Comparison of ENCODE assay signal across 1 fruit fly cellular context in genomic region chr3R:8960329-8960728, dm6.
TF ChIP-seq lines count a peak whose summit lies in the region.

No protein-coding gene starts in this region.

TF ChIP-seq in whole organism, embryonic, 481 proteins besides CTCF, POLR2A, EP300 and RAD21 (continued from another document):
- TF ChIP-seq NC2β (GFP tag; optimal IDR thresholded peaks at IDR 0.05; lab: Kevin White, UChicago) (no peak), lbe (GFP tag; optimal IDR thresholded peaks at IDR 0.05; lab: Kevin White, UChicago) (no peak), CG10431 (GFP tag; optimal IDR thresholded peaks at IDR 0.05; lab: Kevin White, UChicago) (no peak), zen (tag; optimal IDR thresholded peaks at IDR 0.05; lab: Kevin White, UChicago) (peak; percentile 55), grau (tag; optimal IDR thresholded peaks at IDR 0.05; lab: Kevin White, UChicago) (peak; percentile 66), Jarid2 (GFP tag; optimal IDR thresholded peaks at IDR 0.05; lab: Kevin White, UChicago) (peak; percentile 7), CG12219 (GFP tag; optimal IDR thresholded peaks at IDR 0.05; lab: Kevin White, UChicago) (peak; percentile 32), CG4404 (GFP tag; IDR thresholded peaks at IDR 0.05; lab: Robert Waterston, UW) (peak; percentile 26; the same call in 1 of the 2 replicates), Dek (tag; optimal IDR thresholded peaks at IDR 0.05; lab: Kevin White, UChicago) (peak; percentile 26), Deaf1 (tag; optimal IDR thresholded peaks at IDR 0.05; lab: Kevin White, UChicago) (peak; percentile 35), Opbp (GFP tag; IDR thresholded peaks at IDR 0.05; lab: Robert Waterston, UW; ENCODE audit: partially characterized antibody) (no peak), CG6689 (GFP tag; IDR thresholded peaks at IDR 0.05; lab: Robert Waterston, UW) (peak; percentile 33), Bdp1 (GFP tag; optimal IDR thresholded peaks at IDR 0.05; lab: Kevin White, UChicago) (no peak), CG10959 (GFP tag; IDR thresholded peaks at IDR 0.05; lab: Robert Waterston, UW) (no peak), slbo (GFP tag; IDR thresholded peaks at IDR 0.05; lab: Robert Waterston, UW) (no peak), CG10565 (GFP tag; optimal IDR thresholded peaks at IDR 0.05; lab: Kevin White, UChicago) (no peak), CG4328 (GFP tag; optimal IDR thresholded peaks at IDR 0.05; lab: Kevin White, UChicago) (no peak), Sry-β (GFP tag; optimal IDR thresholded peaks at IDR 0.05; lab: Kevin White, UChicago) (no peak), peb (GFP tag; IDR thresholded peaks at IDR 0.05; lab: Robert Waterston, UW) (0 out of 2 replicates have a peak, but pooled peaks have one; percentile 30), D (optimal IDR thresholded peaks at IDR 0.05; lab: Kevin White, UChicago) (no peak), D (GFP tag; optimal IDR thresholded peaks at IDR 0.05; lab: Kevin White, UChicago) (peak; percentile 53), sqz (GFP tag; optimal IDR thresholded peaks at IDR 0.05; lab: Kevin White, UChicago) (peak; percentile 11), fd96Cb (tag; optimal IDR thresholded peaks at IDR 0.05; lab: Kevin White, UChicago) (peak; percentile 47), trem (tag; optimal IDR thresholded peaks at IDR 0.05; lab: Kevin White, UChicago) (peak; percentile 44), ftz-f1 (GFP tag; optimal IDR thresholded peaks at IDR 0.05; lab: Kevin White, UChicago) (no peak), CG3407 (GFP tag; optimal IDR thresholded peaks at IDR 0.05; lab: Kevin White, UChicago) (peak; percentile 39), Dfd (GFP tag; optimal IDR thresholded peaks at IDR 0.05; lab: Kevin White, UChicago) (no peak), stc (GFP tag; IDR thresholded peaks at IDR 0.05; lab: Robert Waterston, UW) (peak; percentile 65; the same call in 1 of the 2 replicates), CG7928 (GFP tag; optimal IDR thresholded peaks at IDR 0.05; lab: Kevin White, UChicago) (no peak), dmrt11E (tag; optimal IDR thresholded peaks at IDR 0.05; lab: Kevin White, UChicago) (peak; percentile 57), CG8924 (tag; optimal IDR thresholded peaks at IDR 0.05; lab: Kevin White, UChicago) (peak; percentile 71), bigmax (GFP tag; optimal IDR thresholded peaks at IDR 0.05; lab: Kevin White, UChicago) (no peak), CG31365 (tag; optimal IDR thresholded peaks at IDR 0.05; lab: Kevin White, UChicago) (no peak), run (tag; optimal IDR thresholded peaks at IDR 0.05; lab: Kevin White, UChicago) (peak; percentile 47), CG11093 (GFP tag; IDR thresholded peaks at IDR 0.05; lab: Robert Waterston, UW) (no peak), crc (GFP tag; optimal IDR thresholded peaks at IDR 0.05; lab: Kevin White, UChicago) (no peak), gem (tag; optimal IDR thresholded peaks at IDR 0.05; lab: Kevin White, UChicago) (peak; percentile 85), danr (GFP tag; IDR thresholded peaks at IDR 0.05; lab: Robert Waterston, UW) (no peak), CG12071 (GFP tag; optimal IDR thresholded peaks at IDR 0.05; lab: Kevin White, UChicago) (no peak), eve (GFP tag; optimal IDR thresholded peaks at IDR 0.05; lab: Kevin White, UChicago) (peak in 1 of 2 experiments; percentile 32), CG10979 (tag; optimal IDR thresholded peaks at IDR 0.05; lab: Kevin White, UChicago) (peak; percentile 63), twi (tag; optimal IDR thresholded peaks at IDR 0.05; lab: Kevin White, UChicago) (peak; percentile 5), dysf (GFP tag; IDR thresholded peaks at IDR 0.05; lab: Robert Waterston, UW) (peak; percentile 72), HmgD (GFP tag; optimal IDR thresholded peaks at IDR 0.05; lab: Kevin White, UChicago) (no peak), Dbx (GFP tag; IDR thresholded peaks at IDR 0.05; lab: Robert Waterston, UW) (no peak), CG12659 (GFP tag; optimal IDR thresholded peaks at IDR 0.05; lab: Kevin White, UChicago) (peak; percentile 36), aop (GFP tag; IDR thresholded peaks at IDR 0.05; lab: Robert Waterston, UW) (no peak), CG17361 (GFP tag; IDR thresholded peaks at IDR 0.05; lab: Robert Waterston, UW) (peak; percentile 77), CG32767 (GFP tag; IDR thresholded peaks at IDR 0.05; lab: Robert Waterston, UW) (no peak), CG5180 (GFP tag; optimal IDR thresholded peaks at IDR 0.05; lab: Kevin White, UChicago) (peak; percentile 57), gt (GFP tag; IDR thresholded peaks at IDR 0.05; lab: Robert Waterston, UW) (no peak), ewg (GFP tag; optimal IDR thresholded peaks at IDR 0.05; lab: Kevin White, UChicago) (peak; percentile 48), Side (GFP tag; optimal IDR thresholded peaks at IDR 0.05; lab: Kevin White, UChicago) (no peak), CG13424 (tag; optimal IDR thresholded peaks at IDR 0.05; lab: Kevin White, UChicago) (peak; percentile 68), CG18599 (GFP tag; optimal IDR thresholded peaks at IDR 0.05; lab: Kevin White, UChicago) (peak; percentile 14), br (optimal IDR thresholded peaks at IDR 0.05; lab: Kevin White, UChicago) (no peak), oc (tag; optimal IDR thresholded peaks at IDR 0.05; lab: Kevin White, UChicago) (peak; percentile 40), CG17385 (GFP tag; optimal IDR thresholded peaks at IDR 0.05; lab: Kevin White, UChicago) (peak; percentile 54), HLHmδ (GFP tag; optimal IDR thresholded peaks at IDR 0.05; lab: Kevin White, UChicago) (no peak), Abd-B (GFP tag; optimal IDR thresholded peaks at IDR 0.05; lab: Kevin White, UChicago) (peak; percentile 50), CoRest (tag; optimal IDR thresholded peaks at IDR 0.05; lab: Kevin White, UChicago) (peak; percentile 69), Bgb (GFP tag; IDR thresholded peaks at IDR 0.05; lab: Robert Waterston, UW; ENCODE audit: partially characterized antibody) (no peak), CG2889 (GFP tag; IDR thresholded peaks at IDR 0.05; lab: Robert Waterston, UW) (0 out of 3 replicates have a peak, but pooled peaks have one; percentile 21), gcm2 (GFP tag; optimal IDR thresholded peaks at IDR 0.05; lab: Kevin White, UChicago) (no peak), fd3F (GFP tag; optimal IDR thresholded peaks at IDR 0.05; lab: Kevin White, UChicago) (peak; percentile 35), NfI (GFP tag; optimal IDR thresholded peaks at IDR 0.05; lab: Kevin White, UChicago) (peak; percentile 39), org-1 (GFP tag; optimal IDR thresholded peaks at IDR 0.05; lab: Kevin White, UChicago) (peak; percentile 44), Pdp1 (GFP tag; optimal IDR thresholded peaks at IDR 0.05; lab: Kevin White, UChicago) (no peak), Blimp-1 (GFP tag; optimal IDR thresholded peaks at IDR 0.05; lab: Kevin White, UChicago) (peak; percentile 53), emc (GFP tag; optimal IDR thresholded peaks at IDR 0.05; lab: Kevin White, UChicago) (no peak), H2.0 (GFP tag; IDR thresholded peaks at IDR 0.05; lab: Robert Waterston, UW) (peak; percentile 44), BEAF-32 (GFP tag; optimal IDR thresholded peaks at IDR 0.05; lab: Kevin White, UChicago) (no peak), Nf-YC (tag; optimal IDR thresholded peaks at IDR 0.05; lab: Kevin White, UChicago) (no peak), zf30C (GFP tag; optimal IDR thresholded peaks at IDR 0.05; lab: Kevin White, UChicago) (no peak), CG42726 (GFP tag; IDR thresholded peaks at IDR 0.05; lab: Robert Waterston, UW; ENCODE audit: partially characterized antibody) (no peak), Sox100B (GFP tag; optimal IDR thresholded peaks at IDR 0.05; lab: Kevin White, UChicago) (peak; percentile 74), pros (GFP tag; optimal IDR thresholded peaks at IDR 0.05; lab: Kevin White, UChicago) (no peak), hkb (optimal IDR thresholded peaks at IDR 0.05; lab: Kevin White, UChicago) (no peak), hkb (GFP tag; IDR thresholded peaks at IDR 0.05; lab: Robert Waterston, UW) (peak; percentile 58), corto (GFP tag; optimal IDR thresholded peaks at IDR 0.05; lab: Kevin White, UChicago) (no peak), CG18619 (GFP tag; optimal IDR thresholded peaks at IDR 0.05; lab: Kevin White, UChicago) (peak; percentile 32), lmd (GFP tag; IDR thresholded peaks at IDR 0.05; lab: Robert Waterston, UW) (peak; percentile 45), gcm (GFP tag; optimal IDR thresholded peaks at IDR 0.05; lab: Kevin White, UChicago) (peak; percentile 35), CG12769 (tag; optimal IDR thresholded peaks at IDR 0.05; lab: Kevin White, UChicago) (no peak), CG8478 (optimal IDR thresholded peaks at IDR 0.05; lab: Kevin White, UChicago) (no peak), HLH3B (GFP tag; IDR thresholded peaks at IDR 0.05; lab: Robert Waterston, UW) (peak; percentile 67), CG13624 (GFP tag; optimal IDR thresholded peaks at IDR 0.05; lab: Kevin White, UChicago) (no peak), Lim3 (GFP tag; IDR thresholded peaks at IDR 0.05; lab: Robert Waterston, UW) (no peak), CG9609 (GFP tag; optimal IDR thresholded peaks at IDR 0.05; lab: Kevin White, UChicago) (no peak), YL-1 (GFP tag; optimal IDR thresholded peaks at IDR 0.05; lab: Kevin White, UChicago) (no peak), CG2199 (GFP tag; IDR thresholded peaks at IDR 0.05; lab: Robert Waterston, UW) (no peak), CG14860 (GFP tag; IDR thresholded peaks at IDR 0.05; lab: Robert Waterston, UW; ENCODE audit: partially characterized antibody) (no peak), Nf-YA (GFP tag; IDR thresholded peaks at IDR 0.05; lab: Robert Waterston, UW) (peak; percentile 31; the same call in 1 of the 2 replicates), Ravus (GFP tag; IDR thresholded peaks at IDR 0.05; lab: Robert Waterston, UW) (no peak), CG13296 (GFP tag; optimal IDR thresholded peaks at IDR 0.05; lab: Kevin White, UChicago) (peak; percentile 39), E2f1 (GFP tag; IDR thresholded peaks at IDR 0.05; lab: Robert Waterston, UW) (no peak), CG1529 (GFP tag; optimal IDR thresholded peaks at IDR 0.05; lab: Kevin White, UChicago) (peak; percentile 60), Oli (tag; optimal IDR thresholded peaks at IDR 0.05; lab: Kevin White, UChicago) (peak; percentile 76), CG12942 (GFP tag; optimal IDR thresholded peaks at IDR 0.05; lab: Kevin White, UChicago) (peak; percentile 30), D19B (GFP tag; optimal IDR thresholded peaks at IDR 0.05; lab: Kevin White, UChicago) (no peak), CG8281 (tag; optimal IDR thresholded peaks at IDR 0.05; lab: Kevin White, UChicago) (peak; percentile 28), Hr78 (GFP tag; optimal IDR thresholded peaks at IDR 0.05; lab: Kevin White, UChicago) (no peak), Ptx1 (GFP tag; IDR thresholded peaks at IDR 0.05; lab: Robert Waterston, UW) (peak; percentile 56), CG17829 (tag; optimal IDR thresholded peaks at IDR 0.05; lab: Kevin White, UChicago) (peak; percentile 64), CG12299 (tag; optimal IDR thresholded peaks at IDR 0.05; lab: Kevin White, UChicago) (peak; percentile 2), CG17328 (GFP tag; IDR thresholded peaks at IDR 0.05; lab: Robert Waterston, UW) (peak; percentile 48; the same call in 1 of the 2 replicates), bsh (GFP tag; optimal IDR thresholded peaks at IDR 0.05; lab: Kevin White, UChicago) (peak in 1 of 2 experiments; percentile 64), sd (tag; optimal IDR thresholded peaks at IDR 0.05; lab: Kevin White, UChicago) (peak; percentile 11), CG9797 (GFP tag; optimal IDR thresholded peaks at IDR 0.05; lab: Kevin White, UChicago) (no peak), yki (optimal IDR thresholded peaks at IDR 0.05; lab: Kevin White, UChicago) (no peak), ttk (GFP tag; IDR thresholded peaks at IDR 0.05; lab: Robert Waterston, UW) (peak; percentile 49; the same call in 1 of the 2 replicates), Dad (GFP tag; optimal IDR thresholded peaks at IDR 0.05; lab: Kevin White, UChicago) (no peak), bab2 (GFP tag; optimal IDR thresholded peaks at IDR 0.05; lab: Kevin White, UChicago) (no peak), bcd (GFP tag; optimal IDR thresholded peaks at IDR 0.05; lab: Kevin White, UChicago) (peak; percentile 51), CkIIα-i1 (GFP tag; IDR thresholded peaks at IDR 0.05; lab: Robert Waterston, UW) (no peak), Med (GFP tag; lab: Kevin White, UChicago) (no peak), btn (GFP tag; optimal IDR thresholded peaks at IDR 0.05; lab: Kevin White, UChicago) (no peak), tin (GFP tag; optimal IDR thresholded peaks at IDR 0.05; lab: Kevin White, UChicago) (peak; percentile 10), CG34376 (GFP tag; optimal IDR thresholded peaks at IDR 0.05; lab: Kevin White, UChicago) (no peak), tio (GFP tag; optimal IDR thresholded peaks at IDR 0.05; lab: Kevin White, UChicago) (peak; percentile 28), CG1024 (GFP tag; IDR thresholded peaks at IDR 0.05; lab: Robert Waterston, UW) (no peak), CG13894 (tag; optimal IDR thresholded peaks at IDR 0.05; lab: Kevin White, UChicago) (no peak), Optix (GFP tag; IDR thresholded peaks at IDR 0.05; lab: Robert Waterston, UW) (no peak), ap (GFP tag; IDR thresholded peaks at IDR 0.05; lab: Robert Waterston, UW) (0 out of 2 replicates have a peak, but pooled peaks have one; percentile 10)
